Fruit fly (Drosophila melanogaster) whole organism, embryonic: ENCODE results near the gene CG15408.

Experiments
- ATbp ChIP-seq: fragments of 200-800 bp; sonication (Bioruptor generic); optimal IDR thresholded peaks from 2 replicates; lab custom pipeline; 2017; ENCODE audit warnings: missing biosample characterization, mild to moderate bottlenecking, missing genetic modification characterization, missing genetic modification reagents
- Antp ChIP-seq: fragments of 200-800 bp; sonication (Bioruptor generic); optimal IDR thresholded peaks from 3 replicates; lab custom pipeline; 2016; ENCODE audit warnings: missing biosample characterization, missing genetic modification characterization
- Asciz ChIP-seq: fragments of 200-800 bp; sonication (Bioruptor generic); optimal IDR thresholded peaks from 2 replicates; lab custom pipeline; 2017; ENCODE audit warnings: missing biosample characterization, mild to moderate bottlenecking, missing genetic modification characterization, missing genetic modification reagents
- Atf6 ChIP-seq: fragments of 200-800 bp; sonication (Bioruptor generic); IDR thresholded peaks from 2 replicates; pipeline ENCODE4 v1.3.6; 2022; ENCODE audit warnings: missing biosample characterization, missing genetic modification characterization
- CG10321 ChIP-seq: fragments of 200-800 bp; sonication (Bioruptor generic); IDR thresholded peaks from 2 replicates; pipeline ENCODE4 v1.3.6; 2022; ENCODE audit warnings: missing biosample characterization, missing genetic modification characterization
- CG10462 ChIP-seq: fragments of 200-800 bp; sonication (Bioruptor generic); optimal IDR thresholded peaks from 2 replicates; lab custom pipeline; 2016; ENCODE audit warnings: missing biosample characterization, missing genetic modification characterization
- CG12391 ChIP-seq: fragments of 200-800 bp; sonication (Bioruptor generic); optimal IDR thresholded peaks from 3 replicates; lab custom pipeline; 2018; ENCODE audit warnings: missing biosample characterization, mild to moderate bottlenecking, missing genetic modification characterization, moderate library complexity
- CG12744 ChIP-seq: fragments of 200-800 bp; sonication (Bioruptor generic); optimal IDR thresholded peaks from 2 replicates; lab custom pipeline; 2016; ENCODE audit warnings: missing biosample characterization, missing genetic modification characterization
- CG13287 ChIP-seq: fragments of 200-800 bp; sonication (Bioruptor generic); IDR thresholded peaks from 2 replicates; pipeline ENCODE4 v1.3.6; 2022; ENCODE audit warnings: missing biosample characterization, missing genetic modification characterization; ENCODE audit not compliant: partially characterized antibody
- CG13775 ChIP-seq: fragments of 200-800 bp; sonication (Bioruptor generic); optimal IDR thresholded peaks from 3 replicates; lab custom pipeline; 2017; ENCODE audit warnings: missing biosample characterization, mild to moderate bottlenecking, missing genetic modification characterization
- CG14710 ChIP-seq: fragments of 200-800 bp; sonication (Bioruptor generic); optimal IDR thresholded peaks from 3 replicates; lab custom pipeline; 2019; ENCODE audit warnings: missing biosample characterization, mild to moderate bottlenecking, missing genetic modification characterization, moderate library complexity
- CG15696 ChIP-seq: fragments of 200-800 bp; sonication (Bioruptor generic); optimal IDR thresholded peaks from 2 replicates; lab custom pipeline; 2019; ENCODE audit warnings: missing biosample characterization, mild to moderate bottlenecking, missing genetic modification characterization, moderate library complexity
- CG18599 ChIP-seq: fragments of 200-800 bp; sonication (Bioruptor generic); optimal IDR thresholded peaks from 3 replicates; lab custom pipeline; 2017; ENCODE audit warnings: missing biosample characterization, missing genetic modification characterization, mild to moderate bottlenecking, moderate library complexity, missing genetic modification reagents
- CG2875 ChIP-seq: fragments of 200-800 bp; sonication (Bioruptor generic); optimal IDR thresholded peaks from 2 replicates; lab custom pipeline; 2017; ENCODE audit warnings: missing biosample characterization, mild to moderate bottlenecking, missing genetic modification characterization, missing genetic modification reagents
- CG3065 ChIP-seq: fragments of 200-800 bp; sonication (Bioruptor generic); optimal IDR thresholded peaks from 2 replicates; lab custom pipeline; 2016; ENCODE audit warnings: missing biosample characterization, missing genetic modification characterization
- CG3163 ChIP-seq: fragments of 200-800 bp; sonication (Bioruptor generic); optimal IDR thresholded peaks from 3 replicates; lab custom pipeline; 2016; ENCODE audit warnings: missing biosample characterization, missing genetic modification characterization
- CG6254 ChIP-seq: fragments of 200-800 bp; sonication (Bioruptor generic); optimal IDR thresholded peaks from 3 replicates; lab custom pipeline; 2017; ENCODE audit warnings: mild to moderate bottlenecking, missing biosample characterization, missing genetic modification reagents, missing genetic modification characterization
- CG6689 ChIP-seq: fragments of 200-800 bp; sonication (Bioruptor generic); IDR thresholded peaks from 2 replicates; pipeline ENCODE4 v1.3.6; 2022; ENCODE audit warnings: missing biosample characterization, missing genetic modification characterization
- CG6854 ChIP-seq: fragments of 200-800 bp; sonication (Bioruptor generic); optimal IDR thresholded peaks from 3 replicates; lab custom pipeline; 2017; ENCODE audit warnings: missing biosample characterization, mild to moderate bottlenecking, missing genetic modification characterization
- CG8290 ChIP-seq, 3 experiments: fragments of 200-800 bp; sonication (Bioruptor generic); optimal IDR thresholded peaks; 2 replicates each; lab custom pipeline; 2016 to 2019; ENCODE audit warnings: missing biosample characterization in 3 of 3, missing genetic modification characterization in 3 of 3, mild to moderate bottlenecking in 2 of 3, moderate library complexity in 1 of 3
- CG9609 ChIP-seq: fragments of 200-800 bp; sonication (Bioruptor generic); optimal IDR thresholded peaks from 3 replicates; lab custom pipeline; 2016; ENCODE audit warnings: missing biosample characterization, missing genetic modification characterization
- CkIIα-i1 ChIP-seq: fragments of 200-800 bp; sonication (Bioruptor generic); IDR thresholded peaks from 2 replicates; pipeline ENCODE4 v1.3.6; 2022; ENCODE audit warnings: missing biosample characterization, missing genetic modification characterization
- D19B ChIP-seq: fragments of 200-800 bp; sonication (Bioruptor generic); optimal IDR thresholded peaks from 2 replicates; lab custom pipeline; 2017; ENCODE audit warnings: missing biosample characterization, mild to moderate bottlenecking, missing genetic modification characterization
- Ets97D ChIP-seq: fragments of 200-800 bp; sonication (Bioruptor generic); optimal IDR thresholded peaks from 3 replicates; lab custom pipeline; 2016; ENCODE audit warnings: missing biosample characterization, missing genetic modification characterization
- Gug ChIP-seq: fragments of 200-800 bp; sonication (Bioruptor generic); IDR thresholded peaks from 4 replicates; pipeline ENCODE4 v1.3.6; 2022; ENCODE audit warnings: missing biosample characterization, missing genetic modification characterization
- H15 ChIP-seq: fragments of 200-800 bp; sonication (Bioruptor generic); IDR thresholded peaks from 3 replicates; pipeline ENCODE4 v1.3.6; 2022; ENCODE audit warnings: missing biosample characterization, missing genetic modification characterization
- Hsf ChIP-seq: fragments of 200-800 bp; sonication (Bioruptor generic); optimal IDR thresholded peaks from 3 replicates; lab custom pipeline; 2016; ENCODE audit warnings: missing biosample characterization, missing genetic modification characterization
- Myb ChIP-seq: fragments of 200-800 bp; sonication (Bioruptor generic); optimal IDR thresholded peaks from 2 replicates; lab custom pipeline; 2016; ENCODE audit warnings: missing biosample characterization, missing genetic modification characterization
- NK7.1 ChIP-seq: fragments of 200-800 bp; sonication (Bioruptor generic); optimal IDR thresholded peaks from 3 replicates; lab custom pipeline; 2016; ENCODE audit warnings: missing biosample characterization, missing genetic modification characterization
- Nf-YB ChIP-seq: fragments of 200-800 bp; sonication (Bioruptor generic); optimal IDR thresholded peaks from 3 replicates; lab custom pipeline; 2019; ENCODE audit warnings: missing biosample characterization, mild to moderate bottlenecking, missing genetic modification characterization, moderate library complexity
- Side ChIP-seq: fragments of 200-800 bp; sonication (Bioruptor generic); optimal IDR thresholded peaks from 2 replicates; lab custom pipeline; 2016; ENCODE audit warnings: missing biosample characterization, missing genetic modification characterization
- abd-A ChIP-seq: fragments of 200-800 bp; sonication (Bioruptor generic); optimal IDR thresholded peaks from 3 replicates; lab custom pipeline; 2019; ENCODE audit warnings: missing biosample characterization, mild to moderate bottlenecking, missing genetic modification characterization, moderate library complexity
- cg ChIP-seq: fragments of 200-800 bp; sonication (Bioruptor generic); optimal IDR thresholded peaks from 3 replicates; lab custom pipeline; 2019; ENCODE audit warnings: missing biosample characterization, mild to moderate bottlenecking, missing genetic modification characterization, moderate library complexity
- crc ChIP-seq: fragments of 200-800 bp; sonication (Bioruptor generic); optimal IDR thresholded peaks from 2 replicates; lab custom pipeline; 2016; ENCODE audit warnings: missing biosample characterization, missing genetic modification characterization
- dimm ChIP-seq: fragments of 200-800 bp; sonication (Bioruptor generic); IDR thresholded peaks from 2 replicates; pipeline ENCODE4 v1.3.6; 2022; ENCODE audit warnings: missing biosample characterization, missing genetic modification characterization
- fd96Cb ChIP-seq: fragments of 200-800 bp; sonication (Bioruptor generic); optimal IDR thresholded peaks from 2 replicates; lab custom pipeline; 2018; ENCODE audit warnings: missing biosample characterization, mild to moderate bottlenecking, missing genetic modification characterization, moderate library complexity
- gcm2 ChIP-seq: fragments of 200-800 bp; sonication (Bioruptor generic); optimal IDR thresholded peaks from 2 replicates; lab custom pipeline; 2016; ENCODE audit warnings: missing biosample characterization, missing genetic modification characterization
- grn ChIP-seq: fragments of 200-800 bp; sonication (Bioruptor generic); optimal IDR thresholded peaks from 3 replicates; lab custom pipeline; 2017; ENCODE audit warnings: missing biosample characterization, missing genetic modification characterization
- gsb ChIP-seq: fragments of 200-800 bp; sonication (Bioruptor generic); IDR thresholded peaks from 2 replicates; pipeline ENCODE4 v1.3.6; 2022; ENCODE audit warnings: missing biosample characterization, missing genetic modification characterization
- jumu ChIP-seq: fragments of 200-800 bp; sonication (Bioruptor generic); optimal IDR thresholded peaks from 3 replicates; lab custom pipeline; 2016; ENCODE audit warnings: missing biosample characterization, missing genetic modification characterization
- lbe ChIP-seq: fragments of 200-800 bp; sonication (Bioruptor generic); optimal IDR thresholded peaks from 2 replicates; lab custom pipeline; 2016; ENCODE audit warnings: missing biosample characterization, mild to moderate bottlenecking, missing genetic modification characterization
- pan ChIP-seq, 4 experiments: fragments of >200 bp in 3 of 4; fragments of 200-800 bp in 1 of 4; sonication (Bioruptor generic) in 1 of 4; optimal IDR thresholded peaks in 3 of 4; IDR thresholded peaks in 1 of 4; 2 replicates each; pipeline versions ENCODE4 v1.3.6 to Lab custom; 2017 to 2022; ENCODE audit warnings: missing biosample characterization in 2 of 4, missing genetic modification characterization in 2 of 4, mixed read lengths in 1 of 4
- pzg ChIP-seq: fragments of 200-800 bp; sonication (Bioruptor generic); optimal IDR thresholded peaks from 3 replicates; lab custom pipeline; 2018; ENCODE audit warnings: missing biosample characterization, mild to moderate bottlenecking, missing genetic modification characterization, moderate library complexity
- schlank ChIP-seq: fragments of 200-800 bp; sonication (Bioruptor generic); optimal IDR thresholded peaks from 2 replicates; lab custom pipeline; 2018; ENCODE audit warnings: missing biosample characterization, mild to moderate bottlenecking, missing genetic modification characterization
- scrt ChIP-seq: fragments of 200-800 bp; sonication (Bioruptor generic); optimal IDR thresholded peaks from 2 replicates; lab custom pipeline; 2018; ENCODE audit warnings: missing biosample characterization, mild to moderate bottlenecking, missing genetic modification characterization, moderate library complexity
- sima ChIP-seq: fragments of 200-800 bp; sonication (Bioruptor generic); optimal IDR thresholded peaks from 2 replicates; lab custom pipeline; 2016; ENCODE audit warnings: missing biosample characterization, missing genetic modification characterization
- sqz ChIP-seq: fragments of 200-800 bp; sonication (Bioruptor generic); optimal IDR thresholded peaks from 3 replicates; lab custom pipeline; 2018; ENCODE audit warnings: missing biosample characterization, mild to moderate bottlenecking, missing genetic modification characterization
- toy ChIP-seq: fragments of 200-800 bp; sonication (Bioruptor generic); IDR thresholded peaks from 2 replicates; pipeline ENCODE4 v1.3.6; 2022; ENCODE audit warnings: missing biosample characterization, missing genetic modification characterization

CG15408 gene

dm6 chr2L:3302958-3303842, 29.4 kb upstream of the CG15408 start, which contains the start of gene CG9663 (continued):
- TF ChIP-seq CG6254 (GFP tag; lab: Kevin White, UChicago) (peak; percentile 16), ATbp (GFP tag; lab: Kevin White, UChicago) (no peak), abd-A (peak; percentile 69), gcm2 (GFP tag; lab: Kevin White, UChicago) (peak; percentile 51), pan (optimal IDR thresholded peaks at IDR 0.05; lab: Kevin White, UChicago) (no peak), pan (GFP tag; optimal IDR thresholded peaks at IDR 0.05 in 1 of 2, IDR thresholded peaks at IDR 0.05 in 1 of 2) (no peak), CG2875 (no peak), schlank (tag; lab: Kevin White, UChicago) (peak; percentile 18), CG8290 (GFP tag; optimal IDR thresholded peaks at IDR 0.05; lab: Kevin White, UChicago) (no peak), CG8290 (tag; optimal IDR thresholded peaks at IDR 0.05; lab: Kevin White, UChicago) (peak in 1 of 2 experiments; percentile 61), CG3065 (GFP tag; lab: Kevin White, UChicago) (no peak), CG10321 (GFP tag; lab: Robert Waterston, UW) (no peak), Asciz (GFP tag; lab: Kevin White, UChicago) (peak; percentile 20), NK7.1 (peak; percentile 7), fd96Cb (tag; lab: Kevin White, UChicago) (no peak), grn (peak; percentile 87), CG3163 (GFP tag; lab: Kevin White, UChicago) (peak; percentile 22), Side (peak; percentile 13), H15 (GFP tag; lab: Robert Waterston, UW) (no peak), CG12744 (no peak), cg (GFP tag; lab: Kevin White, UChicago) (peak; percentile 67), lbe (GFP tag; lab: Kevin White, UChicago) (peak; percentile 43), jumu (no peak), CG15696 (tag; lab: Kevin White, UChicago) (no peak), Atf6 (GFP tag; lab: Robert Waterston, UW) (peak; percentile 14; the same call in 1 of the 2 replicates), Nf-YB (GFP tag; lab: Kevin White, UChicago) (no peak), pzg (GFP tag; lab: Kevin White, UChicago) (peak; percentile 70), crc (GFP tag; lab: Kevin White, UChicago) (no peak), Hsf (GFP tag; lab: Kevin White, UChicago) (no peak), Myb (GFP tag; lab: Kevin White, UChicago) (peak; percentile 99), sima (GFP tag; lab: Kevin White, UChicago) (no peak), CG6854 (GFP tag; lab: Kevin White, UChicago) (peak; percentile 18), CG12391 (tag; lab: Kevin White, UChicago) (peak; percentile 27), Gug (GFP tag; lab: Robert Waterston, UW) (peak; percentile 31; the same call in 1 of the 4 replicates), CG13775 (GFP tag; lab: Kevin White, UChicago) (peak; percentile 1), CG10462 (GFP tag; lab: Kevin White, UChicago) (no peak), CG6689 (GFP tag; lab: Robert Waterston, UW) (no peak), dimm (GFP tag; lab: Robert Waterston, UW) (no peak), Antp (GFP tag; lab: Kevin White, UChicago) (peak; percentile 7), sqz (GFP tag; lab: Kevin White, UChicago) (peak; percentile 100), toy (GFP tag; lab: Robert Waterston, UW) (no peak), CkIIα-i1 (GFP tag; lab: Robert Waterston, UW) (no peak), Ets97D (GFP tag; lab: Kevin White, UChicago) (peak; percentile 53), CG18599 (GFP tag; lab: Kevin White, UChicago) (peak; percentile 59), scrt (GFP tag; lab: Kevin White, UChicago) (peak; percentile 37), gsb (GFP tag; lab: Robert Waterston, UW) (no peak), CG9609 (GFP tag; lab: Kevin White, UChicago) (no peak), CG13287 (GFP tag; lab: Robert Waterston, UW) (no peak; the same call in 1 of the 2 replicates), D19B (no peak), CG14710 (tag; lab: Kevin White, UChicago) (peak; percentile 77)
